Fruit fly (Drosophila melanogaster) whole organism, embryonic: Measurements from ENCODE around the gene Der-2.
A peak's percentile ranks its signal among the peaks of the same experiment; 100 is the strongest.

ENCODE experiments used
- Awh ChIP-seq: fragments of 200-800 bp; sonication (Bioruptor generic); IDR thresholded peaks from 2 replicates; pipeline ENCODE4, ENCODE4 v1.3.6; 2022; ENCODE audit warnings: missing biosample characterization, missing genetic modification characterization
- CG11093 ChIP-seq: fragments of 200-800 bp; sonication (Bioruptor generic); IDR thresholded peaks from 3 replicates; pipeline ENCODE4 v1.3.6; 2022; ENCODE audit warnings: missing biosample characterization, missing genetic modification characterization
- CG11504 ChIP-seq: fragments of 200-800 bp; sonication (Bioruptor generic); optimal IDR thresholded peaks from 3 replicates; lab custom pipeline; 2019; ENCODE audit warnings: missing biosample characterization, mild to moderate bottlenecking, missing genetic modification characterization, moderate library complexity
- CG12219 ChIP-seq: fragments of 200-800 bp; sonication (Bioruptor generic); optimal IDR thresholded peaks from 3 replicates; lab custom pipeline; 2018; ENCODE audit warnings: missing biosample characterization, mild to moderate bottlenecking, missing genetic modification characterization
- CG12236 ChIP-seq: fragments of 200-800 bp; sonication (Bioruptor generic); optimal IDR thresholded peaks from 2 replicates; lab custom pipeline; 2016; ENCODE audit warnings: missing biosample characterization, missing genetic modification characterization
- CG13287 ChIP-seq: fragments of 200-800 bp; sonication (Bioruptor generic); IDR thresholded peaks from 2 replicates; pipeline ENCODE4 v1.3.6; 2022; ENCODE audit warnings: missing biosample characterization, missing genetic modification characterization; ENCODE audit not compliant: partially characterized antibody
- CG16815 ChIP-seq: fragments of 200-800 bp; sonication (Bioruptor generic); optimal IDR thresholded peaks from 3 replicates; lab custom pipeline; 2017; ENCODE audit warnings: missing biosample characterization, mild to moderate bottlenecking, missing genetic modification characterization
- CG17186 ChIP-seq: fragments of 200-800 bp; sonication (Bioruptor generic); optimal IDR thresholded peaks from 3 replicates; lab custom pipeline; 2017; ENCODE audit warnings: missing biosample characterization, missing genetic modification reagents, missing genetic modification characterization
- CG1832 ChIP-seq: fragments of 200-800 bp; sonication (Bioruptor generic); optimal IDR thresholded peaks from 2 replicates; lab custom pipeline; 2017; ENCODE audit warnings: missing biosample characterization, mild to moderate bottlenecking, missing genetic modification characterization, inconsistent platforms
- CG2120 ChIP-seq: fragments of 200-800 bp; sonication (Bioruptor generic); optimal IDR thresholded peaks from 3 replicates; lab custom pipeline; 2016; ENCODE audit warnings: missing biosample characterization, missing genetic modification characterization
- CG2889 ChIP-seq: fragments of 200-800 bp; sonication (Bioruptor generic); IDR thresholded peaks from 3 replicates; pipeline ENCODE4 v1.3.6; 2022; ENCODE audit warnings: missing biosample characterization, missing genetic modification characterization
- CG33557 ChIP-seq: fragments of 200-800 bp; sonication (Bioruptor generic); optimal IDR thresholded peaks from 2 replicates; lab custom pipeline; 2019; ENCODE audit warnings: missing biosample characterization, mild to moderate bottlenecking, missing genetic modification characterization, moderate library complexity
- CG34376 ChIP-seq: fragments of 200-800 bp; sonication (Bioruptor generic); optimal IDR thresholded peaks from 2 replicates; lab custom pipeline; 2018; ENCODE audit warnings: missing biosample characterization, mild to moderate bottlenecking, missing genetic modification characterization
- CG3847 ChIP-seq: fragments of 200-800 bp; sonication (Bioruptor generic); IDR thresholded peaks from 2 replicates; pipeline ENCODE4 v1.3.6; 2022; ENCODE audit warnings: missing biosample characterization, missing genetic modification characterization
- CG4404 ChIP-seq: fragments of 200-800 bp; sonication (Bioruptor generic); IDR thresholded peaks from 2 replicates; pipeline ENCODE4 v1.3.6; 2022; ENCODE audit warnings: missing biosample characterization, missing genetic modification characterization
- CG9215 ChIP-seq: fragments of 200-800 bp; sonication (Bioruptor generic); IDR thresholded peaks from 2 replicates; pipeline ENCODE4 v1.3.6; 2022; ENCODE audit warnings: missing biosample characterization, missing genetic modification characterization
- CG9932 ChIP-seq: fragments of 200-800 bp; sonication (Bioruptor generic); IDR thresholded peaks from 2 replicates; pipeline ENCODE4 v1.3.6; 2022; ENCODE audit warnings: missing biosample characterization, missing genetic modification characterization
- CHES-1-like ChIP-seq: fragments of 200-800 bp; sonication (Bioruptor generic); optimal IDR thresholded peaks from 2 replicates; lab custom pipeline; 2016; ENCODE audit warnings: missing biosample characterization, missing genetic modification characterization
- Dbx ChIP-seq: fragments of 200-800 bp; sonication (Bioruptor generic); IDR thresholded peaks from 3 replicates; pipeline ENCODE4 v1.3.6; 2022; ENCODE audit warnings: missing biosample characterization, missing genetic modification characterization
- Dek ChIP-seq: fragments of 200-800 bp; sonication (Bioruptor generic); optimal IDR thresholded peaks from 3 replicates; lab custom pipeline; 2019; ENCODE audit warnings: missing biosample characterization, mild to moderate bottlenecking, missing genetic modification characterization, moderate library complexity
- Dip3 ChIP-seq: fragments of 200-800 bp; sonication (Bioruptor generic); optimal IDR thresholded peaks from 3 replicates; lab custom pipeline; 2016; ENCODE audit warnings: missing biosample characterization, missing genetic modification characterization
- Drgx ChIP-seq: fragments of 200-800 bp; sonication (Bioruptor generic); IDR thresholded peaks from 2 replicates; pipeline ENCODE4 v1.3.6; 2022; ENCODE audit warnings: missing biosample characterization, missing genetic modification characterization
- Eip74EF ChIP-seq, 2 experiments: fragments of 200-800 bp in 1 of 2; fragments of >200 bp in 1 of 2; sonication (Bioruptor generic) in 1 of 2; optimal IDR thresholded peaks; 2 replicates each; lab custom pipeline; 2017 to 2019; ENCODE audit warnings: missing biosample characterization in 2 of 2, missing genetic modification characterization in 2 of 2, mild to moderate bottlenecking in 1 of 2, moderate library complexity in 1 of 2
- Hmx ChIP-seq: fragments of 200-800 bp; sonication (Bioruptor generic); optimal IDR thresholded peaks from 2 replicates; lab custom pipeline; 2016; ENCODE audit warnings: missing biosample characterization, missing genetic modification characterization
- Hr78 ChIP-seq, 2 experiments: fragments of 200-800 bp in 1 of 2; fragments of >200 bp in 1 of 2; sonication (Bioruptor generic) in 1 of 2; optimal IDR thresholded peaks; 2 replicates each; lab custom pipeline; 2017 to 2019; ENCODE audit warnings: missing biosample characterization in 2 of 2, missing genetic modification characterization in 2 of 2, mild to moderate bottlenecking in 1 of 2, moderate library complexity in 1 of 2
- Rfx ChIP-seq: fragments of 200-800 bp; sonication (Bioruptor generic); IDR thresholded peaks from 2 replicates; pipeline ENCODE4 v1.3.6; 2022; ENCODE audit warnings: missing biosample characterization, missing genetic modification characterization
- Rx ChIP-seq: fragments of 200-800 bp; sonication (Bioruptor generic); IDR thresholded peaks from 2 replicates; pipeline ENCODE4 v1.3.6; 2022; ENCODE audit warnings: missing biosample characterization, missing genetic modification characterization
- Tbp ChIP-seq: fragments of >200 bp; optimal IDR thresholded peaks from 2 replicates; lab custom pipeline; 2018; ENCODE audit warnings: missing biosample characterization, missing genetic modification characterization
- Trl ChIP-seq, 3 experiments: fragments of >200 bp in 2 of 3; fragments of 200-800 bp in 1 of 3; sonication (Bioruptor generic) in 1 of 3; optimal IDR thresholded peaks; 2 replicates in 1 of 3; 3 replicates in 2 of 3; lab custom pipeline; 2016 to 2017; ENCODE audit warnings: missing biosample characterization in 1 of 3, missing genetic modification characterization in 1 of 3
- Vsx1 ChIP-seq: fragments of 200-800 bp; sonication (Bioruptor generic); optimal IDR thresholded peaks from 2 replicates; lab custom pipeline; 2017; ENCODE audit warnings: missing biosample characterization, mild to moderate bottlenecking, missing genetic modification characterization, missing genetic modification reagents
- al ChIP-seq: fragments of 200-800 bp; sonication (Bioruptor generic); IDR thresholded peaks from 2 replicates; pipeline ENCODE4 v1.3.6; 2022; ENCODE audit warnings: missing biosample characterization, missing genetic modification characterization
- ap ChIP-seq: fragments of 200-800 bp; sonication (Bioruptor generic); IDR thresholded peaks from 2 replicates; pipeline ENCODE4 v1.3.6; 2022; ENCODE audit warnings: missing biosample characterization, missing genetic modification characterization
- bab2 ChIP-seq: fragments of 200-800 bp; sonication (Bioruptor generic); optimal IDR thresholded peaks from 2 replicates; lab custom pipeline; 2016; ENCODE audit warnings: missing biosample characterization, missing genetic modification characterization
- br ChIP-seq: fragments of >200 bp; optimal IDR thresholded peaks from 2 replicates; lab custom pipeline; 2017
- ci ChIP-seq: fragments of 200-800 bp; sonication (Bioruptor generic); IDR thresholded peaks from 3 replicates; pipeline ENCODE4 v1.3.6; 2022; ENCODE audit warnings: missing biosample characterization, missing genetic modification characterization
- dimm ChIP-seq: fragments of 200-800 bp; sonication (Bioruptor generic); IDR thresholded peaks from 2 replicates; pipeline ENCODE4 v1.3.6; 2022; ENCODE audit warnings: missing biosample characterization, missing genetic modification characterization
- eyg ChIP-seq: fragments of 200-800 bp; sonication (Bioruptor generic); optimal IDR thresholded peaks from 3 replicates; lab custom pipeline; 2016; ENCODE audit warnings: missing biosample characterization, missing genetic modification characterization
- ftz-f1 ChIP-seq: fragments of 200-800 bp; sonication (Bioruptor generic); optimal IDR thresholded peaks from 2 replicates; lab custom pipeline; 2016; ENCODE audit warnings: missing biosample characterization, missing genetic modification characterization
- grn ChIP-seq: fragments of 200-800 bp; sonication (Bioruptor generic); optimal IDR thresholded peaks from 3 replicates; lab custom pipeline; 2017; ENCODE audit warnings: missing biosample characterization, missing genetic modification characterization
- jumu ChIP-seq: fragments of 200-800 bp; sonication (Bioruptor generic); optimal IDR thresholded peaks from 3 replicates; lab custom pipeline; 2016; ENCODE audit warnings: missing biosample characterization, missing genetic modification characterization
- psq ChIP-seq: fragments of 200-800 bp; sonication (Bioruptor generic); optimal IDR thresholded peaks from 2 replicates; lab custom pipeline; 2017; ENCODE audit warnings: missing biosample characterization, missing genetic modification characterization
- ranshi ChIP-seq: fragments of 200-800 bp; sonication (Bioruptor generic); IDR thresholded peaks from 2 replicates; pipeline ENCODE4 v1.3.6; 2022; ENCODE audit warnings: missing biosample characterization, missing genetic modification characterization
- salm ChIP-seq: fragments of 200-800 bp; sonication (Bioruptor generic); optimal IDR thresholded peaks from 2 replicates; lab custom pipeline; 2018; ENCODE audit warnings: missing biosample characterization, mild to moderate bottlenecking, missing genetic modification characterization
- sc ChIP-seq, 3 experiments: fragments of >200 bp in 2 of 3; fragments of 200-800 bp in 1 of 3; sonication (Bioruptor generic) in 1 of 3; optimal IDR thresholded peaks; 2 replicates in 2 of 3; 3 replicates in 1 of 3; lab custom pipeline; 2017; ENCODE audit warnings: mild to moderate bottlenecking in 1 of 3, missing biosample characterization in 1 of 3, missing genetic modification characterization in 1 of 3, missing genetic modification reagents in 1 of 3
- schlank ChIP-seq: fragments of 200-800 bp; sonication (Bioruptor generic); optimal IDR thresholded peaks from 2 replicates; lab custom pipeline; 2018; ENCODE audit warnings: missing biosample characterization, mild to moderate bottlenecking, missing genetic modification characterization
- scrt ChIP-seq: fragments of 200-800 bp; sonication (Bioruptor generic); optimal IDR thresholded peaks from 2 replicates; lab custom pipeline; 2018; ENCODE audit warnings: missing biosample characterization, mild to moderate bottlenecking, missing genetic modification characterization, moderate library complexity
- ttk ChIP-seq: fragments of 200-800 bp; sonication (Bioruptor generic); IDR thresholded peaks from 2 replicates; pipeline ENCODE4 v2.1.2; 2022; ENCODE audit warnings: missing biosample characterization, missing genetic modification characterization
- unc-4 ChIP-seq: fragments of 200-800 bp; sonication (Bioruptor generic); IDR thresholded peaks from 2 replicates; pipeline ENCODE4 v1.3.6; 2022; ENCODE audit warnings: missing biosample characterization, missing genetic modification characterization; ENCODE audit not compliant: partially characterized antibody
- vfl ChIP-seq: fragments of 200-800 bp; sonication (Bioruptor generic); optimal IDR thresholded peaks from 2 replicates; lab custom pipeline; 2016; ENCODE audit warnings: missing biosample characterization, missing genetic modification characterization

Gene Der-2

DNA sequence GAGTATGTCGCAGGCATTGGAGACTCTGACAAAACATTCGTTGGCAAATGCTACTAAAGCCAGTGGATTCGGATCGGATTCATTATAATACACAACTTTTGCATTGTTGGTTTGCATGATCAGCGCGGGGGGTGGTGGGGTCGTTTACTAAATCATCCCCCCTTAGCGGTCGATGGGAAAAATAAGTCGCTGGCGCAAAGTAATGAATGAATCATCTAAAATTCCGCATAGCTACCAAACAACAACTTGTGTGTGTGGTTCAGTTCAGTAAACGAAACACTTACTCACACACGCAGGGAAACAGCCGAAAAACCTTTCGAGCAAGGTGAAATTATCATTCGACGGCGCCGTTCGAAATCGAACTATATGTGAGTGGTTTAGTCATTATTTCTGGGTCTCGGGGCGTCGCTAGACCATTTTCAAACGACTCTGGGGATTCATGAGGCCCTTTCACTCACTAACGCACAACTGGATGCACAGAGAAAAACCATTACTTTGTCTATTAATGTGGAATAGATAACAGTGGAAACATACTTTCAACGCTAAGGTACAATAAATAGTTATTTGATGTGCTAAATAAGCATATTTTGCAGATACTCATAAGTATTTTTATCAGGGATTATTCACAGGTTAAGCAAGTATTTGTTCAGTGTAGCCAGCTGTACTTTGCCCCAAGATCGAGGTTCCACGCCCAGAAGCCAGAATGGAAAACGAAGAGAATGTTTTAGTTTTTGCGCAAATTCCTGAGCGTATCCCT is 35.5 kb downstream of the Der-2 start (continued):
- TF ChIP-seq CG3847 (peak; percentile 58), CG17186 (GFP tag; lab: Kevin White, UChicago) (peak; percentile 66), al (GFP tag; lab: Robert Waterston, UW) (peak; percentile 54; the same call in 1 of the 2 replicates), CG9215 (GFP tag; lab: Robert Waterston, UW) (no peak; the same call in 1 of the 2 replicates), Vsx1 (GFP tag; lab: Kevin White, UChicago) (peak; percentile 65), sc (optimal IDR thresholded peaks at IDR 0.05; lab: Kevin White, UChicago) (no peak), sc (GFP tag; optimal IDR thresholded peaks at IDR 0.05; lab: Kevin White, UChicago) (no peak), Eip74EF (GFP tag; optimal IDR thresholded peaks at IDR 0.05; lab: Kevin White, UChicago) (peak in 1 of 2 experiments; percentile 34), CG2889 (GFP tag; lab: Robert Waterston, UW) (peak; percentile 67; the same call in 2 of the 3 replicates), CG33557 (no peak), Hmx (no peak), Rx (peak; percentile 86), ap (GFP tag; lab: Robert Waterston, UW) (peak; percentile 82), CG11504 (tag; lab: Kevin White, UChicago) (peak; percentile 53), Awh (peak; percentile 94), CG2120 (GFP tag; lab: Kevin White, UChicago) (peak; percentile 69), Dip3 (GFP tag; lab: Kevin White, UChicago) (peak; percentile 70), br (lab: Kevin White, UChicago) (no peak), psq (GFP tag; lab: Kevin White, UChicago) (no peak), ftz-f1 (no peak), CG4404 (GFP tag; lab: Robert Waterston, UW) (peak; percentile 38), salm (tag; lab: Kevin White, UChicago) (peak; percentile 66), CG12219 (peak; percentile 84), eyg (GFP tag; lab: Kevin White, UChicago) (no peak), Rfx (GFP tag; lab: Robert Waterston, UW) (peak; percentile 77), unc-4 (GFP tag; lab: Robert Waterston, UW) (no peak), Hr78 (GFP tag; optimal IDR thresholded peaks at IDR 0.05; lab: Kevin White, UChicago) (peak in 1 of 2 experiments; percentile 60), ttk (GFP tag; lab: Robert Waterston, UW) (peak; percentile 73), CG12236 (GFP tag; lab: Kevin White, UChicago) (peak; percentile 10), Dek (tag; lab: Kevin White, UChicago) (peak; percentile 71), dimm (GFP tag; lab: Robert Waterston, UW) (peak; percentile 75), ranshi (peak; percentile 76), vfl (GFP tag; lab: Kevin White, UChicago) (no peak), scrt (peak; percentile 44), jumu (GFP tag; lab: Kevin White, UChicago) (peak; percentile 36), CHES-1-like (GFP tag; lab: Kevin White, UChicago) (no peak), bab2 (GFP tag; lab: Kevin White, UChicago) (peak; percentile 35), Drgx (peak; percentile 88), CG1832 (GFP tag; lab: Kevin White, UChicago) (no peak), CG13287 (GFP tag; lab: Robert Waterston, UW) (no peak), CG9932 (peak; percentile 29; the same call in 1 of the 2 replicates), CG11093 (GFP tag; lab: Robert Waterston, UW) (peak; percentile 30), CG16815 (GFP tag; lab: Kevin White, UChicago) (peak; percentile 64), CG34376 (GFP tag; lab: Kevin White, UChicago) (no peak), ci (GFP tag; lab: Robert Waterston, UW) (peak; percentile 96), schlank (tag; lab: Kevin White, UChicago) (peak; percentile 59), grn (GFP tag; lab: Kevin White, UChicago) (no peak), Dbx (GFP tag; lab: Robert Waterston, UW) (peak; percentile 17; the same call in 1 of the 3 replicates), Trl (optimal IDR thresholded peaks at IDR 0.05; lab: Kevin White, UChicago) (no peak), Trl (GFP tag; optimal IDR thresholded peaks at IDR 0.05; lab: Kevin White, UChicago) (peak; percentile 34), Tbp (GFP tag; lab: Kevin White, UChicago) (no peak)
